Worm (Caenorhabditis elegans) whole organism, late embryonic: ENCODE data around the gene srz-24.

ENCODE experiments used
- C08G9.2 ChIP-seq: sonication (generic microtip); optimal IDR thresholded peaks from 2 replicates; lab custom pipeline; 2016; ENCODE audit warnings: mild to moderate bottlenecking, missing genetic modification characterization, moderate library complexity, missing compliant biosample characterization
- K09A11.1 ChIP-seq: sonication (generic microtip); optimal IDR thresholded peaks from 2 replicates; lab custom pipeline; 2017; ENCODE audit warnings: antibody characterized with exemption, mild to moderate bottlenecking, missing genetic modification characterization, missing compliant biosample characterization; ENCODE audit not compliant: insufficient read depth
- T23F11.4 ChIP-seq: fragments of 200-800 bp; sonication (Bioruptor generic); optimal IDR thresholded peaks from 2 replicates; lab custom pipeline; 2018; ENCODE audit warnings: mild to moderate bottlenecking, missing genetic modification characterization, missing compliant biosample characterization
- ama-1 ChIP-seq: fragments of 150-350 bp; optimal IDR thresholded peaks from 2 replicates; lab custom pipeline; 2014
- ceh-31 ChIP-seq: sonication (generic microtip); optimal IDR thresholded peaks from 2 replicates; lab custom pipeline; 2016; ENCODE audit warnings: missing genetic modification characterization, missing compliant biosample characterization
- ceh-34 ChIP-seq: sonication (generic microtip); optimal IDR thresholded peaks from 2 replicates; lab custom pipeline; 2016; ENCODE audit warnings: mild to moderate bottlenecking, missing genetic modification characterization, missing compliant biosample characterization
- elt-4 ChIP-seq: sonication (generic microtip); optimal IDR thresholded peaks from 2 replicates; lab custom pipeline; 2016; ENCODE audit warnings: missing genetic modification characterization, missing compliant biosample characterization
- fkh-10 ChIP-seq: fragments of 150-350 bp; optimal IDR thresholded peaks from 2 replicates; lab custom pipeline; 2014; ENCODE audit warnings: missing biosample characterization, missing genetic modification reagents, missing genetic modification characterization
- madf-2 ChIP-seq: sonication (generic microtip); optimal IDR thresholded peaks from 2 replicates; lab custom pipeline; 2017; ENCODE audit warnings: missing genetic modification characterization, missing compliant biosample characterization
- pqm-1 ChIP-seq: sonication (generic microtip); optimal IDR thresholded peaks from 2 replicates; lab custom pipeline; 2016; ENCODE audit warnings: missing genetic modification characterization, missing compliant biosample characterization
- rnt-1 ChIP-seq: sonication (generic microtip); optimal IDR thresholded peaks from 2 replicates; lab custom pipeline; 2016; ENCODE audit warnings: missing genetic modification characterization, missing compliant biosample characterization
- tbx-7 ChIP-seq: sonication (generic microtip); optimal IDR thresholded peaks from 2 replicates; lab custom pipeline; 2016; ENCODE audit warnings: missing genotype, missing genetic modification characterization, missing compliant biosample characterization

ce11 chrIV:4995842-4996241, 14.9 kb upstream of the srz-24 start, which contains the start of gene ssq-2:
- no peak for TF ChIP-seq madf-2
- no peak for TF ChIP-seq ceh-31 (tag; lab: Kevin White, UChicago)
- TF ChIP-seq tbx-7 (tag; lab: Kevin White, UChicago): no peak
- no peak for TF ChIP-seq fkh-10
- TF ChIP-seq T23F11.4 (GFP tag; lab: Kevin White, UChicago): no peak
- no peak for TF ChIP-seq ceh-34 (tag; lab: Kevin White, UChicago)
- TF ChIP-seq ama-1: no peak
- TF ChIP-seq rnt-1 (tag; lab: Kevin White, UChicago): no peak
- TF ChIP-seq C08G9.2: no peak
- TF ChIP-seq elt-4 (tag; lab: Kevin White, UChicago): no peak
- TF ChIP-seq pqm-1 (tag; lab: Kevin White, UChicago): no peak
- no peak for TF ChIP-seq K09A11.1 (tag; lab: Kevin White, UChicago)
